Worm (Caenorhabditis elegans) whole organism, midembryonic: ENCODE data around the gene inft-2.

ENCODE experiments used
- T22C8.4 ChIP-seq: fragments of 200-800 bp; sonication (Bioruptor generic); IDR thresholded peaks from 2 replicates; pipeline ENCODE4 v1.3.6; 2022; ENCODE audit warnings: missing genetic modification characterization, missing compliant biosample characterization
- cog-1 ChIP-seq: sonication (generic microtip); optimal IDR thresholded peaks from 2 replicates; lab custom pipeline; 2016; ENCODE audit warnings: missing genetic modification characterization, missing compliant biosample characterization
- flt-1 ChIP-seq: fragments of 200-800 bp; sonication (Bioruptor generic); IDR thresholded peaks from 2 replicates; pipeline ENCODE4 v1.3.6; 2022; ENCODE audit warnings: missing genetic modification characterization, missing compliant biosample characterization
- med-1 ChIP-seq: sonication (generic microtip); optimal IDR thresholded peaks from 2 replicates; lab custom pipeline; 2017; ENCODE audit warnings: missing genetic modification characterization, mild to moderate bottlenecking, missing compliant biosample characterization, antibody characterized with exemption, missing genetic modification reagents; ENCODE audit not compliant: insufficient read depth
- ztf-23 ChIP-seq: fragments of 200-800 bp; sonication (Bioruptor generic); IDR thresholded peaks from 2 replicates; pipeline ENCODE4 v1.3.6; 2022; ENCODE audit warnings: missing genetic modification reagents, missing genetic modification characterization, missing compliant biosample characterization
- ztf-29 ChIP-seq: fragments of 200-800 bp; sonication (Bioruptor generic); IDR thresholded peaks from 2 replicates; pipeline ENCODE4 v1.3.6; 2022; ENCODE audit warnings: missing genetic modification reagents, missing genetic modification characterization, missing compliant biosample characterization

DNA sequence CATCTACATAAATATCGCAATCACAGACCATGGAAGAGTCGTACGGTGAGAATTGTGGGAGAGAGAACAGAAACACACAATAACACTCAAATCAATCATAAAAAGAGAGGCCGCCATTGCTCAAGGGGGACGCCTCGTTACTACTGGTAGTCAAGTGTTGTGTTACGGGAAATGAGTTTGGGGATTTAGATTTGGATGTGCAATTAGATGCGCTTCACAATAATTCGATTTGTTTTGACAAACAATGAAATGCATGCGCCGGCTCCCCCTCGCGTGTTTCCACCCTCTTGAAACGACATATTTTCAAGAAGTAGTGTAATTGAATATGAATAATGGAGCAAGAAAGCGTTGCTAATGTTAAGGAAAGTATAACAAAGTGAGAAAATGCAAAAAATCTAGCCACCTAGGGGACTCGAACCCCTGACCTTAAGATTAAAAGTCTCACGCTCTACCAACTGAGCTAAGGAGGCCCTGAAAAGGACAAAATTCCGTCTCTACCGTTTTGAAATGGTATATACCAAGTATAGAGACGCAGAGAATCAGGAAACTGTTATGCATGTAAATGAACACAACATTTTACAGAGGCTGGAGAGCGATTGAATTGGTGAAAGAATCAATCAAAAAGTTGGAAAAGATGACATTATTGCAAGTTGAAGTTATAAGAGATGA, 24.6 kb downstream of the inft-2 start:
- TF ChIP-seq T22C8.4 (GFP tag; lab: Robert Waterston, UW) (no peak), cog-1 (no peak), ztf-29 (GFP tag; lab: Robert Waterston, UW) (no peak), ztf-23 (GFP tag; lab: Robert Waterston, UW) (no peak), flt-1 (GFP tag; lab: Robert Waterston, UW) (no peak), med-1 (GFP tag; lab: Kevin White, UChicago) (no peak)
